Worm (Caenorhabditis elegans) whole organism, L2 larva: ENCODE results near the gene F47E1.20.

ENCODE experiments used
- nhr-11 ChIP-seq: fragments of 150-350 bp; optimal IDR thresholded peaks from 2 replicates; lab custom pipeline; 2014; ENCODE audit warnings: missing biosample characterization, missing genetic modification characterization
- nhr-6 ChIP-seq: fragments of 150-350 bp; optimal IDR thresholded peaks from 2 replicates; lab custom pipeline; 2014; ENCODE audit warnings: missing biosample characterization, missing genetic modification characterization
- zag-1 ChIP-seq: fragments of 150-350 bp; optimal IDR thresholded peaks from 2 replicates; lab custom pipeline; 2014; ENCODE audit warnings: missing biosample characterization, missing genetic modification characterization

DNA sequence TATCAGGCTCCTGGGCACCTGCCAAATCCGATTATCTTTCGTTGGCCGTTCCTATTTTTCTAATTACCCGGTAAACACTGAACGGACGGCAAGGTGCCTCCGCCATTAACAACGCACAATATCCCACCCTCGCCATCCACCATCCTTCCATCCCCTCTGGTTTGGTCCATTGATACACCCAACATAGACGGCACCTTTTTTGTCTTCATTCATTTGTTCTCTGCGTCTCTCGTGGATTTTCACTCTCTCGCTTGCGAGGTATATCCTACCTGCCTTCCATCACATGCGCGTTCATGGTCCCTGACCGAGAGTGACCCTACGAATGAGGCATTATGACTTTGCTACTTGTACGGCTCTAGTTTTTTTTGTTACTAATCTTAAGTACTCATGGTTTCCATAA lies 40.8 kb downstream of the F47E1.20 start:
- no peak for TF ChIP-seq nhr-11
- TF ChIP-seq zag-1 (tag; lab: Kevin White, UChicago) = no peak
- TF ChIP-seq nhr-6 (tag; lab: Kevin White, UChicago) = no peak
